Worm (Caenorhabditis elegans) whole organism, midembryonic: ENCODE results near the gene sec-10.

Experiments
- T22C8.4 ChIP-seq: fragments of 200-800 bp; sonication (Bioruptor generic); IDR thresholded peaks from 2 replicates; pipeline ENCODE4 v1.3.6; 2022; ENCODE audit warnings: missing genetic modification characterization, missing compliant biosample characterization
- cog-1 ChIP-seq: sonication (generic microtip); optimal IDR thresholded peaks from 2 replicates; lab custom pipeline; 2016; ENCODE audit warnings: missing genetic modification characterization, missing compliant biosample characterization
- flt-1 ChIP-seq: fragments of 200-800 bp; sonication (Bioruptor generic); IDR thresholded peaks from 2 replicates; pipeline ENCODE4 v1.3.6; 2022; ENCODE audit warnings: missing genetic modification characterization, missing compliant biosample characterization
- klf-2 ChIP-seq: fragments of 200-800 bp; sonication (Bioruptor generic); conservative IDR thresholded peaks from 2 replicates; pipeline ENCODE4 v1.3.6; 2022; ENCODE audit warnings: missing genetic modification reagents, missing genetic modification characterization, missing compliant biosample characterization
- med-1 ChIP-seq: sonication (generic microtip); optimal IDR thresholded peaks from 2 replicates; lab custom pipeline; 2017; ENCODE audit warnings: missing genetic modification characterization, mild to moderate bottlenecking, missing compliant biosample characterization, antibody characterized with exemption, missing genetic modification reagents; ENCODE audit not compliant: insufficient read depth
- ref-1 ChIP-seq: fragments of 200-800 bp; sonication (Bioruptor generic); conservative IDR thresholded peaks from 2 replicates; pipeline ENCODE4 v1.3.6; 2022; ENCODE audit warnings: missing genetic modification reagents, missing genetic modification characterization, missing compliant biosample characterization
- ztf-23 ChIP-seq: fragments of 200-800 bp; sonication (Bioruptor generic); IDR thresholded peaks from 2 replicates; pipeline ENCODE4 v1.3.6; 2022; ENCODE audit warnings: missing genetic modification reagents, missing genetic modification characterization, missing compliant biosample characterization

DNA sequence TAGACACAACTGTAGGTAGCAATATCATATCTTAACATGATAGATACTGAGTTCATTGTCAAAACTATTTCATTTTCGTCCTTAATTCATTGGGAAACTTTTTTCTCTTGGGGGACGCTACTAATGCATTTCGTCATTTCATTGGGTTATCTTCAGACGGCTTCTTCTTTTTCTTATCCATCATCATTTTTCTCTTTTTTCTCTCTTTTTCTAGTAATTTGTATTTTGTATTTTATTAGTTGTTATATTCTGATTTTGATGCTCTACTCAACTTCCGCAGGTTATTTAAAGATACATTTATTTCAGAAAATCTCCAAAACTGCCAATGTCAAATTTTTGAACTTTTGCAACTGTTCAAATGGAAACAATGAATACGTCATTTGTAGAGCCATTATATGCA, 38.8 kb downstream of the sec-10 start, which contains the start of gene npr-35:
- TF ChIP-seq klf-2 (GFP tag; lab: Robert Waterston, UW) = no peak
- TF ChIP-seq T22C8.4 (GFP tag; lab: Robert Waterston, UW) = no peak
- TF ChIP-seq med-1 (GFP tag; lab: Kevin White, UChicago) = no peak
- TF ChIP-seq ref-1 (GFP tag; lab: Robert Waterston, UW) = no peak
- no peak for TF ChIP-seq cog-1 (tag; lab: Kevin White, UChicago)
- no peak for TF ChIP-seq flt-1 (GFP tag; lab: Robert Waterston, UW)
- no peak for TF ChIP-seq ztf-23 (GFP tag; lab: Robert Waterston, UW)
